Worm (Caenorhabditis elegans) whole organism, L3 larva: ENCODE measurements around the gene nxf-1.

Experiments
- ceh-82 ChIP-seq: fragments of 150-350 bp; optimal IDR thresholded peaks from 2 replicates; lab custom pipeline; 2014; ENCODE audit warnings: missing biosample characterization, missing genetic modification characterization
- elt-1 ChIP-seq: fragments of 150-350 bp; optimal IDR thresholded peaks from 2 replicates; lab custom pipeline; 2014; ENCODE audit warnings: missing biosample characterization, missing genetic modification characterization
- elt-3 ChIP-seq, 3 experiments: fragments of 150-350 bp in 1 of 3; sonication (generic microtip) in 2 of 3; optimal IDR thresholded peaks; 2 replicates in 2 of 3; 4 replicates in 1 of 3; lab custom pipeline; 2014 to 2017; ENCODE audit warnings: missing biosample characterization in 3 of 3, missing genetic modification characterization in 3 of 3
- lsy-12 ChIP-seq: sonication (generic microtip); optimal IDR thresholded peaks from 2 replicates; lab custom pipeline; 2016; ENCODE audit warnings: mild to moderate bottlenecking, missing genetic modification characterization, missing compliant biosample characterization
- nhr-11 ChIP-seq: fragments of 150-350 bp; optimal IDR thresholded peaks from 2 replicates; lab custom pipeline; 2014; ENCODE audit warnings: missing biosample characterization, missing genetic modification characterization
- pha-4 ChIP-seq: fragments of 150-350 bp; optimal IDR thresholded peaks from 2 replicates; lab custom pipeline; 2014; ENCODE audit warnings: missing biosample characterization, missing genetic modification reagents, missing genetic modification characterization
- pqm-1 ChIP-seq: fragments of 150-350 bp; optimal IDR thresholded peaks from 2 replicates; lab custom pipeline; 2017; ENCODE audit warnings: missing biosample characterization, missing genetic modification characterization, inconsistent platforms
- unc-39 ChIP-seq: sonication (generic microtip); optimal IDR thresholded peaks from 4 replicates; lab custom pipeline; 2017; ENCODE audit warnings: missing biosample characterization, missing genetic modification characterization

ce11 chrV:14427069-14427825 lies 12.4 kb upstream of the nxf-1 start:
- no peak for TF ChIP-seq pha-4 (tag; lab: Kevin White, UChicago)
- TF ChIP-seq elt-3 (tag; optimal IDR thresholded peaks at IDR 0.05; lab: Kevin White, UChicago): no peak
- TF ChIP-seq pqm-1: no peak
- no peak for TF ChIP-seq nhr-11 (tag; lab: Kevin White, UChicago)
- no peak for TF ChIP-seq ceh-82 (tag; lab: Kevin White, UChicago)
- no peak for TF ChIP-seq elt-1 (tag; lab: Kevin White, UChicago)
- TF ChIP-seq unc-39 (tag; lab: Kevin White, UChicago): no peak
- TF ChIP-seq lsy-12: no peak
